Worm (Caenorhabditis elegans): ENCODE measurements around the gene srh-24.

Gene srh-24

DNA sequence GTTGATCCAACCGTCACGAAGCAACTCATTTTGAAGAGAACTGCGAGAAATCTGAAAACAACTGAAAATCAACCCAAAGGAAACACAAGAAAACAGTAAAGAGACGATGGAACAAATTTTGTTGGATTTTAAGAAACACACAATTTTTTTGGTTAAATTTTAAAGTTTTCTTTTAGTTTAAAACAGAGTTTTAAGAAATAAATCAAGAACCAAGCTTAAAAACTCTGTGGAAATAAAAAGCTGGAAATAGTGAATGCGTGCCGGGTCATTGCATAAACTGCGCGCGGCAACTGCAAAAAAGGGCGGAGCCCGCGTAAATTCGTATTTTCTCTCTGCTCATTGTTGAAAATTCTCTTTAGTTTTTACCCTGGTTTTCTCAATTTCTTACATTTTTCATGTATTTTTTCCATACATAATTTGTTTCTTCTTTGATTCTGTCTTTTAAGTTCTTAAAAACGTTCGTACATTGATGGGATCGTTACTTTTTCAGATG lies 1.2 kb upstream of the srh-24 start, which contains the start of the genes algn-13 and R10D12.13 (continued):
- TF ChIP-seq pha-4 (GFP tag; IDR thresholded peaks at IDR 0.05) (peak; percentile 73; the same call in 1 of the 2 replicates), pha-4 (tag; optimal IDR thresholded peaks at IDR 0.05) (no peak), saeg-2 (GFP tag; IDR thresholded peaks at IDR 0.05) (no peak), nhr-102 (tag; optimal IDR thresholded peaks at IDR 0.05) (peak; percentile 19), madf-5 (GFP tag; IDR thresholded peaks at IDR 0.05) (no peak), zfp-2 (tag; optimal IDR thresholded peaks at IDR 0.05) (no peak), snpc-4 (tag; optimal IDR thresholded peaks at IDR 0.05) (no peak), T26A8.4 (GFP tag; IDR thresholded peaks at IDR 0.05) (peak; percentile 58; the same call in 1 of the 2 replicates), lin-39 (tag; optimal IDR thresholded peaks at IDR 0.05) (no peak), lir-3 (tag; optimal IDR thresholded peaks at IDR 0.05) (no peak), daf-12 (tag; optimal IDR thresholded peaks at IDR 0.05) (no peak), unc-39 (tag; optimal IDR thresholded peaks at IDR 0.05) (no peak), nhr-41 (GFP tag; IDR thresholded peaks at IDR 0.05) (no peak), zip-2 (tag; optimal IDR thresholded peaks at IDR 0.05) (no peak), lin-1 (GFP tag; IDR thresholded peaks at IDR 0.05) (no peak), lin-38 (GFP tag; IDR thresholded peaks at IDR 0.05) (peak; percentile 82), ceh-20 (GFP tag; IDR thresholded peaks at IDR 0.05) (no peak), egl-43 (GFP tag; IDR thresholded peaks at IDR 0.05) (no peak), nhr-25 (tag; optimal IDR thresholded peaks at IDR 0.05; ENCODE audit: borderline replicate concordance, insufficient read depth) (no peak), Y48G9A.11 (GFP tag; IDR thresholded peaks at IDR 0.05) (0 out of 2 replicates have a peak, but pooled peaks have one; percentile 32), ceh-62 (tag; optimal IDR thresholded peaks at IDR 0.05) (no peak), dmd-6 (GFP tag; IDR thresholded peaks at IDR 0.05) (no peak), hif-1 (tag; optimal IDR thresholded peaks at IDR 0.05) (peak in 1 of 2 experiments; percentile 10), hlh-11 (tag; optimal IDR thresholded peaks at IDR 0.05) (peak; percentile 55), F49E8.2 (tag; optimal IDR thresholded peaks at IDR 0.05; ENCODE audit: borderline replicate concordance) (no peak), mes-2 (tag; optimal IDR thresholded peaks at IDR 0.05; ENCODE audit: poor library complexity, severe bottlenecking) (peak; percentile 93), nhr-42 (GFP tag; IDR thresholded peaks at IDR 0.05) (no peak), madf-9 (GFP tag; conservative IDR thresholded peaks at IDR 0.05) (no peak), Y105C5A.15 (GFP tag; IDR thresholded peaks at IDR 0.05) (no peak), dpl-1 (GFP tag; optimal IDR thresholded peaks at IDR 0.05) (peak; percentile 70), zip-11 (GFP tag; IDR thresholded peaks at IDR 0.05) (no peak), ceh-32 (tag; optimal IDR thresholded peaks at IDR 0.05; ENCODE audit: poor library complexity) (no peak), nhr-11 (tag; optimal IDR thresholded peaks at IDR 0.05) (peak; percentile 1), ctbp-1 (GFP tag; IDR thresholded peaks at IDR 0.05) (peak; percentile 43; the same call in 1 of the 2 replicates), T20F7.1 (GFP tag; optimal IDR thresholded peaks at IDR 0.05) (no peak), D1046.2 (GFP tag; IDR thresholded peaks at IDR 0.05) (no peak), nhr-6 (tag; optimal IDR thresholded peaks at IDR 0.05) (peak; percentile 35), nhr-111 (GFP tag; optimal IDR thresholded peaks at IDR 0.05) (no peak)

DNA sequence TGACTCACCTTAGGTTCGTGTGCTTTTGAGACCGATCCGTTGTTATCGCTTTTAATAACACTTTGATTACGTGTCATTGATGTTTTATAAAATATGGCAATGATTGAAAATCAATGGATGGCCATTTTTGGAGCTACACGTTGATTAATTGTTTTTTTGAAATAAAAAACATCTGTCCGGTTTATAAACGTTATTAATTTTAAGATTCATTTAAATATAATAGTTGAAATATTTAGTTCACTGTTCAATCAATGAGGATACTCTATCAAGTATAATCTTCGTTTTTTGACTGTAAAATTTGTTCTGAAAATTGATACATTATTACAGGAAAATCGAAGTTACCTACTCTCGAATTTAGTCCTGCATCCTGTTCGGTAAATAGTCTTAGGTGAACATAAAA lies 2.6 kb downstream of the srh-24 start, which contains the start of gene R10D12.10:
R10D12.10 (minus strand) TSS at position 101 of the 400 bp plus-strand sequence.
- TF ChIP-seq ceh-20 (GFP tag; IDR thresholded peaks at IDR 0.05) (no peak), mep-1 (tag; optimal IDR thresholded peaks at IDR 0.05) (no peak), rbr-2 (tag; optimal IDR thresholded peaks at IDR 0.05) (no peak), unc-130 (GFP tag; optimal IDR thresholded peaks at IDR 0.05) (no peak), dpl-1 (GFP tag; optimal IDR thresholded peaks at IDR 0.05) (no peak), F26F4.8 (GFP tag; conservative IDR thresholded peaks at IDR 0.05) (no peak), ama-1 (optimal IDR thresholded peaks at IDR 0.05) (no peak), daf-16 (GFP tag; optimal IDR thresholded peaks at IDR 0.05) (no peak), daf-16 (tag; optimal IDR thresholded peaks at IDR 0.05) (no peak), dmd-9 (GFP tag; IDR thresholded peaks at IDR 0.05) (no peak), T20F7.1 (GFP tag; optimal IDR thresholded peaks at IDR 0.05) (no peak), ZK546.5 (tag; optimal IDR thresholded peaks at IDR 0.05) (no peak), gei-8 (GFP tag; optimal IDR thresholded peaks at IDR 0.05) (no peak), hlh-30 (tag; optimal IDR thresholded peaks at IDR 0.05; ENCODE audit: insufficient read depth) (no peak), dmd-6 (GFP tag; IDR thresholded peaks at IDR 0.05) (no peak), madf-9 (GFP tag; conservative IDR thresholded peaks at IDR 0.05) (no peak), ceh-44 (GFP tag; IDR thresholded peaks at IDR 0.05) (no peak), lir-3 (tag; optimal IDR thresholded peaks at IDR 0.05) (no peak)
